Worm (Caenorhabditis elegans): ENCODE data around the gene E02C12.6.

DNA sequence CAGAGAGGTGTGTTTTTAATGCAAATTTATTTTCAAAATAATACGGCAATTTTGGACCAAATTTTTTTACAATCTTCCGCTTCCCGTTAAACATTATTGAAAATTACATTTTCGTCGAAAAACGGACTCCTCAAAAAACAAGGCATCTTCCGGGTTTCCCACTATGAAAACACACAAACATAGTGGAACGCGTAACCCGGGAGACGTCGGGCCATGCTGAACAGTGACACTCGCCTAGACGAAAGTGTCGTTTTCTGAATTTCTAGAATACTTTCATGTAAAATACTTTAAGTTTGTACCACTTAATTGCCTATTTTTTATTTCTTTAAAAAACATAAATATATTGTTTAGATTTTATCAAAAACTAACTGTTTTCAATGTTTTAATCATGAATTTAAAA, 21.1 kb upstream of the E02C12.6 start:
- no peak for TF ChIP-seq hmg-4 (GFP tag; optimal IDR thresholded peaks at IDR 0.05)
- TF ChIP-seq ceh-36 (tag; optimal IDR thresholded peaks at IDR 0.05), result no peak
- no peak for TF ChIP-seq ama-1 (optimal IDR thresholded peaks at IDR 0.05)
- no peak for TF ChIP-seq tra-4 (tag; optimal IDR thresholded peaks at IDR 0.05)
- no peak for TF ChIP-seq scrt-1 (GFP tag; IDR thresholded peaks at IDR 0.05)
